Fruit fly (Drosophila melanogaster) whole organism, embryonic: ENCODE measurements around the gene CG14401.

ENCODE experiments used
- Atf6 ChIP-seq: fragments of 200-800 bp; sonication (Bioruptor generic); IDR thresholded peaks from 2 replicates; pipeline ENCODE4 v1.3.6; 2022; ENCODE audit warnings: missing biosample characterization, missing genetic modification characterization
- B-H2 ChIP-seq: fragments of 200-800 bp; sonication (Bioruptor generic); optimal IDR thresholded peaks from 2 replicates; lab custom pipeline; 2018; ENCODE audit warnings: missing biosample characterization, mild to moderate bottlenecking, missing genetic modification characterization
- CG10209 ChIP-seq: fragments of 200-800 bp; sonication (Bioruptor generic); optimal IDR thresholded peaks from 3 replicates; lab custom pipeline; 2017; ENCODE audit warnings: missing biosample characterization, mild to moderate bottlenecking, missing genetic modification characterization, missing genetic modification reagents
- CG10274 ChIP-seq: fragments of 200-800 bp; sonication (Bioruptor generic); optimal IDR thresholded peaks from 3 replicates; lab custom pipeline; 2017; ENCODE audit warnings: missing biosample characterization, mild to moderate bottlenecking, missing genetic modification characterization
- CG10565 ChIP-seq: fragments of 200-800 bp; sonication (Bioruptor generic); optimal IDR thresholded peaks from 3 replicates; lab custom pipeline; 2016; ENCODE audit warnings: missing biosample characterization, mild to moderate bottlenecking, missing genetic modification characterization
- CG1233 ChIP-seq: fragments of 200-800 bp; sonication (Bioruptor generic); optimal IDR thresholded peaks from 4 replicates; lab custom pipeline; 2018; ENCODE audit warnings: missing biosample characterization, mild to moderate bottlenecking, missing genetic modification characterization
- CG12744 ChIP-seq: fragments of 200-800 bp; sonication (Bioruptor generic); optimal IDR thresholded peaks from 2 replicates; lab custom pipeline; 2016; ENCODE audit warnings: missing biosample characterization, missing genetic modification characterization
- CG1529 ChIP-seq: fragments of 200-800 bp; sonication (Bioruptor generic); optimal IDR thresholded peaks from 3 replicates; lab custom pipeline; 2018; ENCODE audit warnings: missing biosample characterization, missing genetic modification characterization
- CG1647 ChIP-seq: fragments of 200-800 bp; sonication (Bioruptor generic); optimal IDR thresholded peaks from 3 replicates; lab custom pipeline; 2016; ENCODE audit warnings: missing biosample characterization, missing genetic modification characterization
- CG17361 ChIP-seq: fragments of 200-800 bp; sonication (Bioruptor generic); IDR thresholded peaks from 3 replicates; pipeline ENCODE4 v1.3.6; 2022; ENCODE audit warnings: missing biosample characterization, missing genetic modification characterization
- CG2120 ChIP-seq: fragments of 200-800 bp; sonication (Bioruptor generic); optimal IDR thresholded peaks from 3 replicates; lab custom pipeline; 2016; ENCODE audit warnings: missing biosample characterization, missing genetic modification characterization
- CG2129 ChIP-seq: fragments of 200-800 bp; sonication (Bioruptor generic); IDR thresholded peaks from 2 replicates; pipeline ENCODE4 v1.3.6; 2022; ENCODE audit warnings: missing biosample characterization, missing genetic modification characterization; ENCODE audit not compliant: partially characterized antibody
- CG2199 ChIP-seq: fragments of 200-800 bp; sonication (Bioruptor generic); IDR thresholded peaks from 3 replicates; pipeline ENCODE4 v1.3.6; 2022; ENCODE audit warnings: missing biosample characterization, missing genetic modification characterization
- CG4424 ChIP-seq: fragments of 200-800 bp; sonication (Bioruptor generic); optimal IDR thresholded peaks from 3 replicates; lab custom pipeline; 2016; ENCODE audit warnings: missing biosample characterization, missing genetic modification characterization
- CG4854 ChIP-seq: fragments of 200-800 bp; sonication (Bioruptor generic); optimal IDR thresholded peaks from 2 replicates; lab custom pipeline; 2016; ENCODE audit warnings: missing biosample characterization, missing genetic modification characterization, inconsistent platforms
- CG6272 ChIP-seq: fragments of 200-800 bp; sonication (Bioruptor generic); IDR thresholded peaks from 2 replicates; pipeline ENCODE4 v1.3.6; 2022; ENCODE audit warnings: missing biosample characterization, missing genetic modification characterization
- CG6791 ChIP-seq: fragments of 200-800 bp; sonication (Bioruptor generic); IDR thresholded peaks from 3 replicates; pipeline ENCODE4 v1.3.6; 2022; ENCODE audit warnings: missing biosample characterization, missing genetic modification characterization; ENCODE audit not compliant: partially characterized antibody
- CG6854 ChIP-seq: fragments of 200-800 bp; sonication (Bioruptor generic); optimal IDR thresholded peaks from 3 replicates; lab custom pipeline; 2017; ENCODE audit warnings: missing biosample characterization, mild to moderate bottlenecking, missing genetic modification characterization
- CG9215 ChIP-seq: fragments of 200-800 bp; sonication (Bioruptor generic); IDR thresholded peaks from 2 replicates; pipeline ENCODE4 v1.3.6; 2022; ENCODE audit warnings: missing biosample characterization, missing genetic modification characterization
- Chrac-16 ChIP-seq: fragments of 200-800 bp; sonication (Bioruptor generic); optimal IDR thresholded peaks from 3 replicates; lab custom pipeline; 2016; ENCODE audit warnings: missing biosample characterization, missing genetic modification characterization
- CoRest ChIP-seq: fragments of 200-800 bp; sonication (Bioruptor generic); optimal IDR thresholded peaks from 3 replicates; lab custom pipeline; 2018; ENCODE audit warnings: missing biosample characterization, mild to moderate bottlenecking, missing genetic modification characterization, moderate library complexity
- Dbx ChIP-seq: fragments of 200-800 bp; sonication (Bioruptor generic); IDR thresholded peaks from 3 replicates; pipeline ENCODE4 v1.3.6; 2022; ENCODE audit warnings: missing biosample characterization, missing genetic modification characterization
- Deaf1 ChIP-seq: fragments of 200-800 bp; optimal IDR thresholded peaks from 3 replicates; lab custom pipeline; 2019; ENCODE audit warnings: missing biosample characterization, mild to moderate bottlenecking, missing genetic modification characterization, moderate library complexity
- E2f1 ChIP-seq: fragments of 200-800 bp; sonication (Bioruptor generic); IDR thresholded peaks from 2 replicates; pipeline ENCODE4 v1.3.6; 2022; ENCODE audit warnings: missing biosample characterization, missing genetic modification characterization
- Fer2 ChIP-seq: fragments of 200-800 bp; sonication (Bioruptor generic); optimal IDR thresholded peaks from 2 replicates; lab custom pipeline; 2018; ENCODE audit warnings: missing biosample characterization, mild to moderate bottlenecking, missing genetic modification characterization, moderate library complexity
- HLH54F ChIP-seq: fragments of 200-800 bp; sonication (Bioruptor generic); optimal IDR thresholded peaks from 3 replicates; lab custom pipeline; 2016; ENCODE audit warnings: missing biosample characterization, missing genetic modification characterization
- Kr ChIP-seq: fragments of 200-800 bp; sonication (Bioruptor generic); optimal IDR thresholded peaks from 2 replicates; lab custom pipeline; 2017; ENCODE audit warnings: missing biosample characterization, mild to moderate bottlenecking, missing genetic modification characterization
- Meics ChIP-seq: fragments of 200-800 bp; sonication (Bioruptor generic); optimal IDR thresholded peaks from 2 replicates; lab custom pipeline; 2017; ENCODE audit warnings: missing biosample characterization, mild to moderate bottlenecking, missing genetic modification characterization
- PHDP ChIP-seq: fragments of 200-800 bp; sonication (Bioruptor generic); optimal IDR thresholded peaks from 3 replicates; lab custom pipeline; 2018; ENCODE audit warnings: missing biosample characterization, mild to moderate bottlenecking, missing genetic modification characterization, moderate library complexity
- Xrp1 ChIP-seq: fragments of 200-800 bp; sonication (Bioruptor generic); IDR thresholded peaks from 2 replicates; pipeline ENCODE4 v1.3.6; 2022; ENCODE audit warnings: missing biosample characterization, missing genetic modification characterization
- al ChIP-seq: fragments of 200-800 bp; sonication (Bioruptor generic); IDR thresholded peaks from 2 replicates; pipeline ENCODE4 v1.3.6; 2022; ENCODE audit warnings: missing biosample characterization, missing genetic modification characterization
- ase ChIP-seq: fragments of 200-800 bp; sonication (Bioruptor generic); IDR thresholded peaks from 3 replicates; pipeline ENCODE4 v1.3.6; 2022; ENCODE audit warnings: missing biosample characterization, missing genetic modification characterization
- bab2 ChIP-seq: fragments of 200-800 bp; sonication (Bioruptor generic); optimal IDR thresholded peaks from 2 replicates; lab custom pipeline; 2016; ENCODE audit warnings: missing biosample characterization, missing genetic modification characterization
- bsh ChIP-seq, 2 experiments: fragments of 200-800 bp; sonication (Bioruptor generic); optimal IDR thresholded peaks; 2 replicates each; lab custom pipeline; 2017 to 2018; ENCODE audit warnings: mild to moderate bottlenecking in 2 of 2, missing biosample characterization in 2 of 2, missing genetic modification characterization in 2 of 2, moderate library complexity in 1 of 2
- caup ChIP-seq: fragments of 200-800 bp; sonication (Bioruptor generic); optimal IDR thresholded peaks from 3 replicates; lab custom pipeline; 2017; ENCODE audit warnings: missing biosample characterization, mild to moderate bottlenecking, missing genetic modification characterization, moderate library complexity; ENCODE audit not compliant: severe bottlenecking
- chn ChIP-seq: fragments of 200-800 bp; sonication (Bioruptor generic); optimal IDR thresholded peaks from 2 replicates; lab custom pipeline; 2016; ENCODE audit warnings: missing biosample characterization, missing genetic modification characterization
- dan ChIP-seq: fragments of 200-800 bp; sonication (Bioruptor generic); IDR thresholded peaks from 2 replicates; pipeline ENCODE4 v1.3.6; 2022; ENCODE audit warnings: missing biosample characterization, missing genetic modification characterization
- dpn ChIP-seq, 2 experiments: fragments of 200-800 bp; sonication (Bioruptor generic); optimal IDR thresholded peaks; 3 replicates each; lab custom pipeline; 2016; ENCODE audit warnings: missing biosample characterization in 2 of 2, missing genetic modification characterization in 2 of 2
- hb ChIP-seq: fragments of 200-800 bp; sonication (Bioruptor generic); IDR thresholded peaks from 3 replicates; pipeline ENCODE4 v1.3.6; 2022; ENCODE audit warnings: missing biosample characterization, missing genetic modification characterization; ENCODE audit not compliant: partially characterized antibody
- kni ChIP-seq: fragments of 200-800 bp; sonication (Bioruptor generic); optimal IDR thresholded peaks from 3 replicates; lab custom pipeline; 2017; ENCODE audit warnings: mild to moderate bottlenecking, missing biosample characterization, missing genetic modification reagents, missing genetic modification characterization
- lmd ChIP-seq: fragments of 200-800 bp; sonication (Bioruptor generic); IDR thresholded peaks from 2 replicates; pipeline ENCODE4 v1.3.6; 2022; ENCODE audit warnings: missing biosample characterization, missing genetic modification characterization
- pb ChIP-seq: fragments of 200-800 bp; sonication (Bioruptor generic); optimal IDR thresholded peaks from 3 replicates; lab custom pipeline; 2016; ENCODE audit warnings: missing biosample characterization, missing genetic modification characterization
- prd ChIP-seq, 3 experiments: fragments of >200 bp in 2 of 3; fragments of 200-800 bp in 1 of 3; sonication (Bioruptor generic) in 1 of 3; optimal IDR thresholded peaks in 2 of 3; IDR thresholded peaks in 1 of 3; 2 replicates in 2 of 3; 3 replicates in 1 of 3; pipeline versions ENCODE4 v1.3.6 to Lab custom; 2017 to 2022; ENCODE audit warnings: missing biosample characterization in 1 of 3, missing genetic modification characterization in 1 of 3
- pum ChIP-seq: fragments of 200-800 bp; sonication (Bioruptor generic); optimal IDR thresholded peaks from 2 replicates; lab custom pipeline; 2016; ENCODE audit warnings: missing biosample characterization, missing genetic modification characterization
- ranshi ChIP-seq: fragments of 200-800 bp; sonication (Bioruptor generic); IDR thresholded peaks from 2 replicates; pipeline ENCODE4 v1.3.6; 2022; ENCODE audit warnings: missing biosample characterization, missing genetic modification characterization
- schlank ChIP-seq: fragments of 200-800 bp; sonication (Bioruptor generic); optimal IDR thresholded peaks from 2 replicates; lab custom pipeline; 2018; ENCODE audit warnings: missing biosample characterization, mild to moderate bottlenecking, missing genetic modification characterization
- sens-2 ChIP-seq: fragments of 200-800 bp; sonication (Bioruptor generic); IDR thresholded peaks from 2 replicates; pipeline ENCODE4 v1.3.6; 2022; ENCODE audit warnings: missing biosample characterization, missing genetic modification characterization
- slp2 ChIP-seq: fragments of 200-800 bp; sonication (Bioruptor generic); optimal IDR thresholded peaks from 2 replicates; lab custom pipeline; 2016; ENCODE audit warnings: missing biosample characterization, missing genetic modification characterization
- sob ChIP-seq: fragments of 200-800 bp; sonication (Bioruptor generic); IDR thresholded peaks from 2 replicates; pipeline ENCODE4 v1.3.6; 2022; ENCODE audit warnings: missing biosample characterization, missing genetic modification characterization
- unc-4 ChIP-seq: fragments of 200-800 bp; sonication (Bioruptor generic); IDR thresholded peaks from 2 replicates; pipeline ENCODE4 v1.3.6; 2022; ENCODE audit warnings: missing biosample characterization, missing genetic modification characterization; ENCODE audit not compliant: partially characterized antibody

CG14401 gene

dm6 chr2L:20864764-20865265 is 4.8 kb upstream of the CG14401 start, which contains the start of gene CG9338 (continued):
- TF ChIP-seq sens-2 (GFP tag; lab: Robert Waterston, UW) (0 out of 2 replicates have a peak, but pooled peaks have one; percentile 11), Fer2 (peak; percentile 82), CG17361 (GFP tag; lab: Robert Waterston, UW) (peak; percentile 97), bab2 (GFP tag; lab: Kevin White, UChicago) (peak; percentile 76), Xrp1 (peak; percentile 95), CG10209 (GFP tag; lab: Kevin White, UChicago) (peak; percentile 77), Atf6 (GFP tag; lab: Robert Waterston, UW) (peak; percentile 81), dan (GFP tag; lab: Robert Waterston, UW) (peak; percentile 47; the same call in 1 of the 2 replicates), CG12744 (peak; percentile 54), sob (peak; percentile 78), Kr (GFP tag; lab: Kevin White, UChicago) (no peak), prd (optimal IDR thresholded peaks at IDR 0.05; lab: Kevin White, UChicago) (no peak), prd (GFP tag; IDR thresholded peaks at IDR 0.05; lab: Robert Waterston, UW) (peak; percentile 94), CG2199 (GFP tag; lab: Robert Waterston, UW) (peak; percentile 86), CG6854 (GFP tag; lab: Kevin White, UChicago) (peak; percentile 89), CG6272 (GFP tag; lab: Robert Waterston, UW) (peak; percentile 83), dpn (GFP tag; optimal IDR thresholded peaks at IDR 0.05; lab: Kevin White, UChicago) (peak; percentile 85 to 86), CG2129 (GFP tag; lab: Robert Waterston, UW) (no peak), pb (GFP tag; lab: Kevin White, UChicago) (peak; percentile 64), HLH54F (GFP tag; lab: Kevin White, UChicago) (peak; percentile 73), bsh (GFP tag; optimal IDR thresholded peaks at IDR 0.05; lab: Kevin White, UChicago) (peak; percentile 12 to 79), CG6791 (GFP tag; lab: Robert Waterston, UW) (no peak; the same call in 2 of the 3 replicates), CG4854 (GFP tag; lab: Kevin White, UChicago) (peak; percentile 71), schlank (tag; lab: Kevin White, UChicago) (peak; percentile 31), ase (GFP tag; lab: Robert Waterston, UW) (peak; percentile 88), chn (GFP tag; lab: Kevin White, UChicago) (peak; percentile 75), Deaf1 (peak; percentile 66), CG1647 (GFP tag; lab: Kevin White, UChicago) (peak; percentile 71), B-H2 (GFP tag; lab: Kevin White, UChicago) (peak; percentile 79), Dbx (GFP tag; lab: Robert Waterston, UW) (peak; percentile 77), CG4424 (GFP tag; lab: Kevin White, UChicago) (peak; percentile 95), al (GFP tag; lab: Robert Waterston, UW) (peak; percentile 84; the same call in 1 of the 2 replicates), slp2 (GFP tag; lab: Kevin White, UChicago) (peak; percentile 74), hb (no peak), CG9215 (GFP tag; lab: Robert Waterston, UW) (peak; percentile 93), unc-4 (no peak), caup (peak; percentile 86), lmd (GFP tag; lab: Robert Waterston, UW) (peak; percentile 86), CoRest (tag; lab: Kevin White, UChicago) (peak; percentile 83), ranshi (peak; percentile 79; the same call in 1 of the 2 replicates), PHDP (tag; lab: Kevin White, UChicago) (peak; percentile 83), E2f1 (GFP tag; lab: Robert Waterston, UW) (peak; percentile 91), CG10274 (GFP tag; lab: Kevin White, UChicago) (peak; percentile 85), Meics (GFP tag; lab: Kevin White, UChicago) (peak; percentile 95), pum (peak; percentile 81), CG1233 (GFP tag; lab: Kevin White, UChicago) (peak; percentile 93), CG10565 (peak; percentile 27), Chrac-16 (GFP tag; lab: Kevin White, UChicago) (peak; percentile 64), kni (GFP tag; lab: Kevin White, UChicago) (peak; percentile 88), CG2120 (GFP tag; lab: Kevin White, UChicago) (peak; percentile 89), CG1529 (GFP tag; lab: Kevin White, UChicago) (peak; percentile 62)
